Worm (Caenorhabditis elegans): Measurements from ENCODE around the gene mpk-2.

ce11 chrII:5154540-5154939 is 50.6 kb downstream of the mpk-2 start, which contains the start of gene srb-12:
- TF ChIP-seq W03F9.2 (tag; optimal IDR thresholded peaks at IDR 0.05): no peak
- no peak for TF ChIP-seq dao-5 (tag; optimal IDR thresholded peaks at IDR 0.05)
